Worm (Caenorhabditis elegans) whole organism, early embryonic: Measurements from ENCODE around the gene F56D5.5.

Experiments used
- ama-1 ChIP-seq: fragments of 150-350 bp; optimal IDR thresholded peaks from 2 replicates; lab custom pipeline; 2014
- ceh-36 ChIP-seq: sonication (generic microtip); optimal IDR thresholded peaks from 2 replicates; lab custom pipeline; 2016; ENCODE audit warnings: missing genetic modification characterization, inconsistent platforms, missing compliant biosample characterization

DNA sequence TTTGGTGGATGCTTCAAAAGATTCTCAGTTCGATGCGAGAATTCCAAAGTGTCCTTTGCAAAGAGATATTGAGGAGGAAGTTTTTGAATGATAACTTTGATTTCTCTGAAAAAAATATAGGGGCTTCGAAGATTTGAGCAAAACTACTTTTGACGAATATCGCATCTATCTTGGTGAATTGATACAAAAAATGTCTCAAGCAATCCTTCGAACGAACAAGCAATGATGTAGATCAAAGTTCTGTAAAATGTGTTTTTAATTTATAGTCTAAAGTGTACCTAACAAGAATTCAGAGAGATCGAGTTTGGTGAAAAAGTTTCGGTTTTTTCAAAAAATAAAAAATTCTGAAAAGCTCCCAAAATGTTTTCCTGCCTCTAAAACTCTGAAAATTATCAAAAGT is 10.6 kb downstream of the F56D5.5 start, which contains the start of gene F56D5.3:
- TF ChIP-seq ama-1 (lab: Kevin White, UChicago): no peak
- no peak for TF ChIP-seq ceh-36
